ENCODE assay signal across 1 fruit fly cellular context in genomic region chr2L:1077469-1077993, dm6.
TF ChIP-seq lines count a peak whose summit lies in the region.

Gene S (minus strand): TSS chr2L:1077815.
Gene ast (plus strand): TSS chr2L:1077948.

TF ChIP-seq in whole organism, embryonic, 481 proteins besides CTCF, POLR2A, EP300 and RAD21 (continued from another document and continues in another):
- TF ChIP-seq CG6813 (GFP tag; optimal IDR thresholded peaks at IDR 0.05; lab: Kevin White, UChicago) (peak; percentile 26), onecut (GFP tag; IDR thresholded peaks at IDR 0.05; lab: Robert Waterston, UW) (peak; percentile 23; the same call in 1 of the 2 replicates), CG3726 (GFP tag; IDR thresholded peaks at IDR 0.05; lab: Robert Waterston, UW) (no peak), HLH4C (GFP tag; IDR thresholded peaks at IDR 0.05; lab: Robert Waterston, UW; ENCODE audit: partially characterized antibody) (peak; percentile 91), Nf-YB (GFP tag; optimal IDR thresholded peaks at IDR 0.05; lab: Kevin White, UChicago) (no peak), knrl (GFP tag; IDR thresholded peaks at IDR 0.05; lab: Robert Waterston, UW; ENCODE audit: partially characterized antibody) (peak; percentile 97), Myb (GFP tag; optimal IDR thresholded peaks at IDR 0.05; lab: Kevin White, UChicago) (peak; percentile 64), Awh (GFP tag; IDR thresholded peaks at IDR 0.05; lab: Robert Waterston, UW) (0 out of 2 replicates have a peak, but pooled peaks have one; percentile 18), HLH3B (GFP tag; IDR thresholded peaks at IDR 0.05; lab: Robert Waterston, UW) (0 out of 2 replicates have a peak, but pooled peaks have one; percentile 20), nerfin-2 (GFP tag; IDR thresholded peaks at IDR 0.05; lab: Robert Waterston, UW; ENCODE audit: partially characterized antibody) (peak; percentile 93), CG15011 (GFP tag; optimal IDR thresholded peaks at IDR 0.05; lab: Kevin White, UChicago) (no peak), Doc3 (GFP tag; IDR thresholded peaks at IDR 0.05; lab: Robert Waterston, UW; ENCODE audit: partially characterized antibody) (peak; percentile 91), Nf-YA (GFP tag; IDR thresholded peaks at IDR 0.05; lab: Robert Waterston, UW) (peak; percentile 56; the same call in 1 of the 2 replicates), Chrac-16 (GFP tag; optimal IDR thresholded peaks at IDR 0.05; lab: Kevin White, UChicago) (no peak), Fer1 (GFP tag; optimal IDR thresholded peaks at IDR 0.05; lab: Kevin White, UChicago) (peak; percentile 61), Jarid2 (GFP tag; optimal IDR thresholded peaks at IDR 0.05; lab: Kevin White, UChicago) (peak; percentile 91), lov (optimal IDR thresholded peaks at IDR 0.05; lab: Kevin White, UChicago) (no peak), lov (GFP tag; IDR thresholded peaks at IDR 0.05; lab: Robert Waterston, UW) (no peak), sr (GFP tag; IDR thresholded peaks at IDR 0.05; lab: Robert Waterston, UW) (0 out of 3 replicates have a peak, but pooled peaks have one; percentile 13), CG1832 (GFP tag; optimal IDR thresholded peaks at IDR 0.05; lab: Kevin White, UChicago) (no peak), Dip2 (GFP tag; IDR thresholded peaks at IDR 0.05; lab: Robert Waterston, UW) (no peak), CG7839 (tag; optimal IDR thresholded peaks at IDR 0.05; lab: Kevin White, UChicago) (no peak), usp (GFP tag; optimal IDR thresholded peaks at IDR 0.05; lab: Kevin White, UChicago) (no peak), CG6654 (GFP tag; optimal IDR thresholded peaks at IDR 0.05; lab: Kevin White, UChicago) (no peak), HmgZ (tag; optimal IDR thresholded peaks at IDR 0.05; lab: Kevin White, UChicago) (peak; percentile 75), nom (GFP tag; optimal IDR thresholded peaks at IDR 0.05; lab: Kevin White, UChicago) (peak; percentile 61), sens (GFP tag; lab: Kevin White, UChicago) (peak; percentile 66), CG12391 (tag; optimal IDR thresholded peaks at IDR 0.05; lab: Kevin White, UChicago) (peak; percentile 43), pfk (GFP tag; optimal IDR thresholded peaks at IDR 0.05; lab: Kevin White, UChicago) (peak; percentile 73), CG34376 (GFP tag; optimal IDR thresholded peaks at IDR 0.05; lab: Kevin White, UChicago) (peak; percentile 52), cg (GFP tag; optimal IDR thresholded peaks at IDR 0.05; lab: Kevin White, UChicago) (peak; percentile 16), CG2875 (GFP tag; optimal IDR thresholded peaks at IDR 0.05; lab: Kevin White, UChicago) (peak; percentile 28), Adf1 (GFP tag; IDR thresholded peaks at IDR 0.05; lab: Robert Waterston, UW) (peak; percentile 62), dan (GFP tag; IDR thresholded peaks at IDR 0.05; lab: Robert Waterston, UW) (no peak), esg (GFP tag; conservative IDR thresholded peaks at IDR 0.05; lab: Robert Waterston, UW) (no peak), CG14860 (GFP tag; IDR thresholded peaks at IDR 0.05; lab: Robert Waterston, UW; ENCODE audit: partially characterized antibody) (peak; percentile 95), CG16813 (GFP tag; IDR thresholded peaks at IDR 0.05; lab: Robert Waterston, UW; ENCODE audit: partially characterized antibody) (peak; percentile 98), CG13123 (GFP tag; optimal IDR thresholded peaks at IDR 0.05; lab: Kevin White, UChicago) (no peak), Hsf (GFP tag; optimal IDR thresholded peaks at IDR 0.05; lab: Kevin White, UChicago) (peak; percentile 20), Meics (GFP tag; optimal IDR thresholded peaks at IDR 0.05; lab: Kevin White, UChicago) (peak; percentile 45), Tbp (GFP tag; optimal IDR thresholded peaks at IDR 0.05; lab: Kevin White, UChicago) (no peak), pros (GFP tag; optimal IDR thresholded peaks at IDR 0.05; lab: Kevin White, UChicago) (peak; percentile 49), Max (GFP tag; optimal IDR thresholded peaks at IDR 0.05; lab: Kevin White, UChicago) (peak; percentile 47), CG6175 (GFP tag; IDR thresholded peaks at IDR 0.05; lab: Robert Waterston, UW) (no peak), dysf (GFP tag; IDR thresholded peaks at IDR 0.05; lab: Robert Waterston, UW) (0 out of 3 replicates have a peak, but pooled peaks have one; percentile 27), toy (GFP tag; IDR thresholded peaks at IDR 0.05; lab: Robert Waterston, UW) (no peak), da (GFP tag; optimal IDR thresholded peaks at IDR 0.05; lab: Kevin White, UChicago) (no peak), Opbp (GFP tag; IDR thresholded peaks at IDR 0.05; lab: Robert Waterston, UW; ENCODE audit: partially characterized antibody) (peak; percentile 99), wdn (GFP tag; IDR thresholded peaks at IDR 0.05; lab: Robert Waterston, UW) (no peak), Lpt (GFP tag; optimal IDR thresholded peaks at IDR 0.05; lab: Kevin White, UChicago) (no peak), CG31365 (tag; optimal IDR thresholded peaks at IDR 0.05; lab: Kevin White, UChicago) (peak; percentile 34), Hr3 (GFP tag; optimal IDR thresholded peaks at IDR 0.05; lab: Kevin White, UChicago) (no peak), CG18011 (GFP tag; optimal IDR thresholded peaks at IDR 0.05; lab: Kevin White, UChicago) (no peak), ftz-f1 (GFP tag; optimal IDR thresholded peaks at IDR 0.05; lab: Kevin White, UChicago) (peak; percentile 33), so (GFP tag; IDR thresholded peaks at IDR 0.05; lab: Robert Waterston, UW) (peak; percentile 41; the same call in 1 of the 3 replicates), ara (GFP tag; IDR thresholded peaks at IDR 0.05; lab: Robert Waterston, UW) (0 out of 2 replicates have a peak, but pooled peaks have one; percentile 6), CG17802 (tag; optimal IDR thresholded peaks at IDR 0.05; lab: Kevin White, UChicago) (no peak), lbe (GFP tag; optimal IDR thresholded peaks at IDR 0.05; lab: Kevin White, UChicago) (no peak), Scr (GFP tag; IDR thresholded peaks at IDR 0.05; lab: Robert Waterston, UW; ENCODE audit: partially characterized antibody) (peak; percentile 97), sna (GFP tag; IDR thresholded peaks at IDR 0.05; lab: Robert Waterston, UW; ENCODE audit: partially characterized antibody) (peak; percentile 95), rib (GFP tag; IDR thresholded peaks at IDR 0.05; lab: Robert Waterston, UW) (peak; percentile 59; the same call in 1 of the 2 replicates), Lhr (GFP tag; optimal IDR thresholded peaks at IDR 0.05; lab: Kevin White, UChicago) (peak; percentile 74), NC2β (GFP tag; optimal IDR thresholded peaks at IDR 0.05; lab: Kevin White, UChicago) (peak; percentile 60), gt (GFP tag; IDR thresholded peaks at IDR 0.05; lab: Robert Waterston, UW) (no peak), CG10267 (tag; optimal IDR thresholded peaks at IDR 0.05; lab: Kevin White, UChicago) (peak; percentile 50), ci (GFP tag; IDR thresholded peaks at IDR 0.05; lab: Robert Waterston, UW) (peak; percentile 74; the same call in 2 of the 3 replicates), croc (GFP tag; conservative IDR thresholded peaks at IDR 0.05; lab: Robert Waterston, UW) (no peak), pzg (GFP tag; optimal IDR thresholded peaks at IDR 0.05; lab: Kevin White, UChicago) (peak; percentile 100), Spps (tag; optimal IDR thresholded peaks at IDR 0.05; lab: Kevin White, UChicago) (no peak), ac (GFP tag; optimal IDR thresholded peaks at IDR 0.05; lab: Kevin White, UChicago) (no peak), CkIIα-i1 (GFP tag; IDR thresholded peaks at IDR 0.05; lab: Robert Waterston, UW) (no peak), kay (GFP tag; optimal IDR thresholded peaks at IDR 0.05; lab: Kevin White, UChicago) (no peak), nmo (GFP tag; optimal IDR thresholded peaks at IDR 0.05; lab: Kevin White, UChicago) (peak; percentile 65), Hr51 (GFP tag; optimal IDR thresholded peaks at IDR 0.05; lab: Kevin White, UChicago) (peak; percentile 53 to 76), D19B (GFP tag; optimal IDR thresholded peaks at IDR 0.05; lab: Kevin White, UChicago) (no peak), CG13424 (tag; optimal IDR thresholded peaks at IDR 0.05; lab: Kevin White, UChicago) (peak; percentile 21), hth (optimal IDR thresholded peaks at IDR 0.05; lab: Kevin White, UChicago) (no peak), HmgD (GFP tag; optimal IDR thresholded peaks at IDR 0.05; lab: Kevin White, UChicago) (peak; percentile 62), Atf6 (GFP tag; IDR thresholded peaks at IDR 0.05; lab: Robert Waterston, UW) (peak; percentile 37; the same call in 1 of the 2 replicates), phol (tag; optimal IDR thresholded peaks at IDR 0.05; lab: Kevin White, UChicago) (peak; percentile 50), Rfx (GFP tag; IDR thresholded peaks at IDR 0.05; lab: Robert Waterston, UW) (peak; percentile 62), jumu (GFP tag; optimal IDR thresholded peaks at IDR 0.05; lab: Kevin White, UChicago) (peak; percentile 33), CHES-1-like (GFP tag; optimal IDR thresholded peaks at IDR 0.05; lab: Kevin White, UChicago) (peak; percentile 79), hb (GFP tag; IDR thresholded peaks at IDR 0.05; lab: Robert Waterston, UW; ENCODE audit: partially characterized antibody) (peak; percentile 97), dpn (GFP tag; optimal IDR thresholded peaks at IDR 0.05; lab: Kevin White, UChicago) (peak; percentile 6 to 23), az2 (GFP tag; optimal IDR thresholded peaks at IDR 0.05; lab: Kevin White, UChicago) (no peak), D (optimal IDR thresholded peaks at IDR 0.05; lab: Kevin White, UChicago) (peak; percentile 44), D (GFP tag; optimal IDR thresholded peaks at IDR 0.05; lab: Kevin White, UChicago) (peak; percentile 25), bigmax (GFP tag; optimal IDR thresholded peaks at IDR 0.05; lab: Kevin White, UChicago) (peak; percentile 36), Vsx1 (GFP tag; optimal IDR thresholded peaks at IDR 0.05; lab: Kevin White, UChicago) (peak; percentile 29), ato (GFP tag; IDR thresholded peaks at IDR 0.05; lab: Robert Waterston, UW; ENCODE audit: partially characterized antibody) (peak; percentile 95), cas (GFP tag; IDR thresholded peaks at IDR 0.05; lab: Robert Waterston, UW) (0 out of 2 replicates have a peak, but pooled peaks have one; percentile 26), ATbp (GFP tag; optimal IDR thresholded peaks at IDR 0.05; lab: Kevin White, UChicago) (peak; percentile 6), Sox100B (GFP tag; optimal IDR thresholded peaks at IDR 0.05; lab: Kevin White, UChicago) (no peak), CG7928 (GFP tag; optimal IDR thresholded peaks at IDR 0.05; lab: Kevin White, UChicago) (peak; percentile 27), CG10209 (GFP tag; optimal IDR thresholded peaks at IDR 0.05; lab: Kevin White, UChicago) (no peak), CG6272 (GFP tag; IDR thresholded peaks at IDR 0.05; lab: Robert Waterston, UW) (peak; percentile 29; the same call in 1 of the 2 replicates), CG7556 (GFP tag; optimal IDR thresholded peaks at IDR 0.05; lab: Kevin White, UChicago) (peak; percentile 4), CG1233 (GFP tag; optimal IDR thresholded peaks at IDR 0.05; lab: Kevin White, UChicago) (no peak), otp (GFP tag; IDR thresholded peaks at IDR 0.05; lab: Robert Waterston, UW) (0 out of 3 replicates have a peak, but pooled peaks have one; percentile 12), insv (GFP tag; optimal IDR thresholded peaks at IDR 0.05; lab: Kevin White, UChicago) (peak in 1 of 2 experiments; percentile 52), CG6765 (GFP tag; optimal IDR thresholded peaks at IDR 0.05; lab: Kevin White, UChicago) (peak; percentile 36), CG7987 (GFP tag; optimal IDR thresholded peaks at IDR 0.05; lab: Kevin White, UChicago) (peak; percentile 68), gce (GFP tag; IDR thresholded peaks at IDR 0.05; lab: Robert Waterston, UW) (peak; percentile 35; the same call in 1 of the 3 replicates), Sry-δ (GFP tag; optimal IDR thresholded peaks at IDR 0.05; lab: Kevin White, UChicago) (peak; percentile 99), CG16779 (GFP tag; IDR thresholded peaks at IDR 0.05; lab: Robert Waterston, UW) (peak; percentile 13; the same call in 1 of the 2 replicates), CG2120 (GFP tag; optimal IDR thresholded peaks at IDR 0.05; lab: Kevin White, UChicago) (peak; percentile 19), CG18476 (GFP tag; optimal IDR thresholded peaks at IDR 0.05; lab: Kevin White, UChicago) (no peak), Atf-2 (GFP tag; optimal IDR thresholded peaks at IDR 0.05; lab: Kevin White, UChicago) (peak; percentile 24), CG33213 (GFP tag; optimal IDR thresholded peaks at IDR 0.05; lab: Kevin White, UChicago) (peak; percentile 59), CG9932 (GFP tag; IDR thresholded peaks at IDR 0.05; lab: Robert Waterston, UW) (peak; percentile 81), Med (GFP tag; lab: Kevin White, UChicago) (peak; percentile 93), CG12744 (GFP tag; optimal IDR thresholded peaks at IDR 0.05; lab: Kevin White, UChicago) (peak; percentile 13), Antp (GFP tag; optimal IDR thresholded peaks at IDR 0.05; lab: Kevin White, UChicago) (peak; percentile 40), CG15601 (tag; optimal IDR thresholded peaks at IDR 0.05; lab: Kevin White, UChicago) (peak; percentile 41), Oli (tag; optimal IDR thresholded peaks at IDR 0.05; lab: Kevin White, UChicago) (no peak), Atf3 (GFP tag; optimal IDR thresholded peaks at IDR 0.05; lab: Kevin White, UChicago) (no peak), CG16863 (GFP tag; optimal IDR thresholded peaks at IDR 0.05; lab: Kevin White, UChicago) (peak; percentile 52), unpg (GFP tag; optimal IDR thresholded peaks at IDR 0.05; lab: Kevin White, UChicago) (peak; percentile 25), bsh (GFP tag; optimal IDR thresholded peaks at IDR 0.05; lab: Kevin White, UChicago) (peak in 1 of 2 experiments; percentile 31), Dip3 (GFP tag; optimal IDR thresholded peaks at IDR 0.05; lab: Kevin White, UChicago) (no peak), amos (GFP tag; IDR thresholded peaks at IDR 0.05; lab: Robert Waterston, UW; ENCODE audit: partially characterized antibody) (peak; percentile 99), repo (GFP tag; optimal IDR thresholded peaks at IDR 0.05; lab: Kevin White, UChicago) (no peak), dmrt11E (tag; optimal IDR thresholded peaks at IDR 0.05; lab: Kevin White, UChicago) (peak; percentile 2), CG12659 (GFP tag; optimal IDR thresholded peaks at IDR 0.05; lab: Kevin White, UChicago) (peak; percentile 85), z (GFP tag; IDR thresholded peaks at IDR 0.05; lab: Robert Waterston, UW) (no peak), CG2712 (tag; optimal IDR thresholded peaks at IDR 0.05; lab: Kevin White, UChicago) (peak; percentile 59), CG31441 (GFP tag; IDR thresholded peaks at IDR 0.05; lab: Robert Waterston, UW) (0 out of 2 replicates have a peak, but pooled peaks have one; percentile 28)
